Fruit fly (Drosophila melanogaster) whole organism, embryonic: ENCODE data around the gene nonC.
A peak's percentile ranks its signal among the peaks of the same experiment; 100 is the strongest.

Experiments
- ATbp ChIP-seq: fragments of 200-800 bp; sonication (Bioruptor generic); optimal IDR thresholded peaks from 2 replicates; lab custom pipeline; 2017; ENCODE audit warnings: missing biosample characterization, mild to moderate bottlenecking, missing genetic modification characterization, missing genetic modification reagents
- Atf-2 ChIP-seq: fragments of 200-800 bp; sonication (Bioruptor generic); optimal IDR thresholded peaks from 2 replicates; lab custom pipeline; 2016; ENCODE audit warnings: missing biosample characterization, missing genetic modification characterization
- CG10209 ChIP-seq: fragments of 200-800 bp; sonication (Bioruptor generic); optimal IDR thresholded peaks from 3 replicates; lab custom pipeline; 2017; ENCODE audit warnings: missing biosample characterization, mild to moderate bottlenecking, missing genetic modification characterization, missing genetic modification reagents
- CG10979 ChIP-seq: fragments of 200-800 bp; sonication (Bioruptor generic); optimal IDR thresholded peaks from 2 replicates; lab custom pipeline; 2018; ENCODE audit warnings: missing biosample characterization, mild to moderate bottlenecking, missing genetic modification characterization, moderate library complexity
- CG11085 ChIP-seq: fragments of 200-800 bp; sonication (Bioruptor generic); IDR thresholded peaks from 2 replicates; pipeline ENCODE4 v1.3.6; 2022; ENCODE audit warnings: missing biosample characterization, missing genetic modification characterization
- CG14050 ChIP-seq: fragments of 200-800 bp; sonication (Bioruptor generic); IDR thresholded peaks from 3 replicates; pipeline ENCODE4 v1.3.6; 2022; ENCODE audit warnings: missing biosample characterization, missing genetic modification characterization
- CG15601 ChIP-seq: fragments of 200-800 bp; sonication (Bioruptor generic); optimal IDR thresholded peaks from 3 replicates; lab custom pipeline; 2019; ENCODE audit warnings: missing biosample characterization, mild to moderate bottlenecking, missing genetic modification characterization, moderate library complexity
- CG1603 ChIP-seq: fragments of 200-800 bp; sonication (Bioruptor generic); optimal IDR thresholded peaks from 2 replicates; lab custom pipeline; 2019; ENCODE audit warnings: missing biosample characterization, mild to moderate bottlenecking, missing genetic modification characterization, moderate library complexity
- CG17802 ChIP-seq: fragments of 200-800 bp; sonication (Bioruptor generic); optimal IDR thresholded peaks from 2 replicates; lab custom pipeline; 2018; ENCODE audit warnings: missing biosample characterization, mild to moderate bottlenecking, missing genetic modification characterization, moderate library complexity
- CG2678 ChIP-seq: fragments of 200-800 bp; sonication (Bioruptor generic); optimal IDR thresholded peaks from 3 replicates; lab custom pipeline; 2019; ENCODE audit warnings: missing biosample characterization, mild to moderate bottlenecking, missing genetic modification characterization, moderate library complexity
- CG31365 ChIP-seq: fragments of 200-800 bp; sonication (Bioruptor generic); optimal IDR thresholded peaks from 2 replicates; lab custom pipeline; 2018; ENCODE audit warnings: missing biosample characterization, mild to moderate bottlenecking, missing genetic modification characterization
- CG33557 ChIP-seq: fragments of 200-800 bp; sonication (Bioruptor generic); optimal IDR thresholded peaks from 2 replicates; lab custom pipeline; 2019; ENCODE audit warnings: missing biosample characterization, mild to moderate bottlenecking, missing genetic modification characterization, moderate library complexity
- CG3995 ChIP-seq: fragments of 200-800 bp; sonication (Bioruptor generic); optimal IDR thresholded peaks from 3 replicates; lab custom pipeline; 2016; ENCODE audit warnings: missing biosample characterization, missing genetic modification characterization
- CG5245 ChIP-seq: fragments of 200-800 bp; sonication (Bioruptor generic); optimal IDR thresholded peaks from 3 replicates; lab custom pipeline; 2016; ENCODE audit warnings: missing biosample characterization, missing genetic modification characterization
- CG5953 ChIP-seq: fragments of 200-800 bp; sonication (Bioruptor generic); IDR thresholded peaks from 2 replicates; pipeline ENCODE4 v1.3.6; 2022; ENCODE audit warnings: missing biosample characterization, missing genetic modification characterization
- CG6272 ChIP-seq: fragments of 200-800 bp; sonication (Bioruptor generic); IDR thresholded peaks from 2 replicates; pipeline ENCODE4 v1.3.6; 2022; ENCODE audit warnings: missing biosample characterization, missing genetic modification characterization
- CG6689 ChIP-seq: fragments of 200-800 bp; sonication (Bioruptor generic); IDR thresholded peaks from 2 replicates; pipeline ENCODE4 v1.3.6; 2022; ENCODE audit warnings: missing biosample characterization, missing genetic modification characterization
- CG6854 ChIP-seq: fragments of 200-800 bp; sonication (Bioruptor generic); optimal IDR thresholded peaks from 3 replicates; lab custom pipeline; 2017; ENCODE audit warnings: missing biosample characterization, mild to moderate bottlenecking, missing genetic modification characterization
- CG8290 ChIP-seq, 3 experiments: fragments of 200-800 bp; sonication (Bioruptor generic); optimal IDR thresholded peaks; 2 replicates each; lab custom pipeline; 2016 to 2019; ENCODE audit warnings: missing biosample characterization in 3 of 3, missing genetic modification characterization in 3 of 3, mild to moderate bottlenecking in 2 of 3, moderate library complexity in 1 of 3
- Camta ChIP-seq: fragments of 200-800 bp; sonication (Bioruptor generic); optimal IDR thresholded peaks from 2 replicates; lab custom pipeline; 2016; ENCODE audit warnings: missing biosample characterization, missing genetic modification characterization
- D ChIP-seq, 2 experiments: fragments of 200-800 bp in 1 of 2; fragments of >200 bp in 1 of 2; sonication (Bioruptor generic) in 1 of 2; optimal IDR thresholded peaks; 2 replicates in 1 of 2; 3 replicates in 1 of 2; lab custom pipeline; 2017; ENCODE audit warnings: mild to moderate bottlenecking in 1 of 2, missing biosample characterization in 1 of 2, missing genetic modification characterization in 1 of 2, missing genetic modification reagents in 1 of 2
- D19B ChIP-seq: fragments of 200-800 bp; sonication (Bioruptor generic); optimal IDR thresholded peaks from 2 replicates; lab custom pipeline; 2017; ENCODE audit warnings: missing biosample characterization, mild to moderate bottlenecking, missing genetic modification characterization
- Dip2 ChIP-seq: fragments of 200-800 bp; sonication (Bioruptor generic); IDR thresholded peaks from 2 replicates; pipeline ENCODE4 v1.3.6; 2022; ENCODE audit warnings: missing biosample characterization, missing genetic modification characterization
- H2.0 ChIP-seq: fragments of 200-800 bp; sonication (Bioruptor generic); IDR thresholded peaks from 2 replicates; pipeline ENCODE4 v1.3.6; 2022; ENCODE audit warnings: missing biosample characterization, missing genetic modification characterization
- HLH3B ChIP-seq: fragments of 200-800 bp; sonication (Bioruptor generic); IDR thresholded peaks from 2 replicates; pipeline ENCODE4 v1.3.6; 2022; ENCODE audit warnings: missing biosample characterization, missing genetic modification characterization
- Hey ChIP-seq: fragments of 200-800 bp; sonication (Bioruptor generic); optimal IDR thresholded peaks from 3 replicates; lab custom pipeline; 2018; ENCODE audit warnings: missing biosample characterization, mild to moderate bottlenecking, missing genetic modification characterization
- Jarid2 ChIP-seq: fragments of 200-800 bp; sonication (Bioruptor generic); optimal IDR thresholded peaks from 3 replicates; lab custom pipeline; 2017; ENCODE audit warnings: mild to moderate bottlenecking, missing biosample characterization, missing genetic modification reagents, missing genetic modification characterization
- MESR4 ChIP-seq: fragments of 200-800 bp; sonication (Bioruptor generic); optimal IDR thresholded peaks from 2 replicates; lab custom pipeline; 2018; ENCODE audit warnings: missing biosample characterization, mild to moderate bottlenecking, missing genetic modification characterization, moderate library complexity
- Med ChIP-seq: fragments of 200-800 bp; sonication (Bioruptor generic); peaks from one replicate; lab custom pipeline; 2016; ENCODE audit warnings: missing biosample characterization, missing genetic modification characterization, mild to moderate bottlenecking, inconsistent platforms, moderate library complexity
- Nf-YB ChIP-seq: fragments of 200-800 bp; sonication (Bioruptor generic); optimal IDR thresholded peaks from 3 replicates; lab custom pipeline; 2019; ENCODE audit warnings: missing biosample characterization, mild to moderate bottlenecking, missing genetic modification characterization, moderate library complexity
- Sox102F ChIP-seq: fragments of 200-800 bp; sonication (Bioruptor generic); optimal IDR thresholded peaks from 2 replicates; lab custom pipeline; 2018; ENCODE audit warnings: missing biosample characterization, mild to moderate bottlenecking, missing genetic modification characterization, moderate library complexity
- abd-A ChIP-seq: fragments of 200-800 bp; sonication (Bioruptor generic); optimal IDR thresholded peaks from 3 replicates; lab custom pipeline; 2019; ENCODE audit warnings: missing biosample characterization, mild to moderate bottlenecking, missing genetic modification characterization, moderate library complexity
- az2 ChIP-seq: fragments of 200-800 bp; sonication (Bioruptor generic); optimal IDR thresholded peaks from 3 replicates; lab custom pipeline; 2016; ENCODE audit warnings: missing biosample characterization, missing genetic modification characterization
- cato ChIP-seq: fragments of 200-800 bp; sonication (Bioruptor generic); optimal IDR thresholded peaks from 2 replicates; lab custom pipeline; 2016; ENCODE audit warnings: missing biosample characterization, missing genetic modification characterization, borderline replicate concordance
- chm ChIP-seq: fragments of 200-800 bp; sonication (Bioruptor generic); IDR thresholded peaks from 2 replicates; pipeline ENCODE4 v1.3.6; 2022; ENCODE audit warnings: missing biosample characterization, missing genetic modification characterization
- corto ChIP-seq: fragments of 200-800 bp; sonication (Bioruptor generic); optimal IDR thresholded peaks from 2 replicates; lab custom pipeline; 2016; ENCODE audit warnings: missing biosample characterization, mild to moderate bottlenecking, missing genetic modification characterization, moderate library complexity
- dm ChIP-seq: fragments of 200-800 bp; sonication (Bioruptor generic); optimal IDR thresholded peaks from 3 replicates; lab custom pipeline; 2016; ENCODE audit warnings: missing biosample characterization, missing genetic modification characterization
- dmrt99B ChIP-seq: fragments of 200-800 bp; sonication (Bioruptor generic); optimal IDR thresholded peaks from 2 replicates; lab custom pipeline; 2018; ENCODE audit warnings: missing biosample characterization, mild to moderate bottlenecking, missing genetic modification characterization, moderate library complexity
- dysf ChIP-seq: fragments of 200-800 bp; sonication (Bioruptor generic); IDR thresholded peaks from 3 replicates; pipeline ENCODE4 v1.3.6; 2022; ENCODE audit warnings: missing biosample characterization, missing genetic modification characterization
- ewg ChIP-seq: fragments of 200-800 bp; sonication (Bioruptor generic); optimal IDR thresholded peaks from 3 replicates; lab custom pipeline; 2017; ENCODE audit warnings: mild to moderate bottlenecking, missing biosample characterization, missing genetic modification reagents, missing genetic modification characterization
- insv ChIP-seq, 2 experiments: fragments of 200-800 bp; sonication (Bioruptor generic); optimal IDR thresholded peaks; 3 replicates each; lab custom pipeline; 2016 to 2018; ENCODE audit warnings: missing biosample characterization in 2 of 2, missing genetic modification characterization in 2 of 2
- kah ChIP-seq: fragments of 200-800 bp; sonication (Bioruptor generic); optimal IDR thresholded peaks from 2 replicates; lab custom pipeline; 2018; ENCODE audit warnings: missing biosample characterization, mild to moderate bottlenecking, missing genetic modification characterization
- nmo ChIP-seq: fragments of 200-800 bp; sonication (Bioruptor generic); optimal IDR thresholded peaks from 2 replicates; lab custom pipeline; 2018; ENCODE audit warnings: missing biosample characterization, mild to moderate bottlenecking, missing genetic modification characterization, moderate library complexity
- pfk ChIP-seq: fragments of 200-800 bp; sonication (Bioruptor generic); optimal IDR thresholded peaks from 2 replicates; lab custom pipeline; 2018; ENCODE audit warnings: missing biosample characterization, mild to moderate bottlenecking, missing genetic modification characterization, moderate library complexity
- pzg ChIP-seq: fragments of 200-800 bp; sonication (Bioruptor generic); optimal IDR thresholded peaks from 3 replicates; lab custom pipeline; 2018; ENCODE audit warnings: missing biosample characterization, mild to moderate bottlenecking, missing genetic modification characterization, moderate library complexity
- tx ChIP-seq: fragments of 200-800 bp; sonication (Bioruptor generic); optimal IDR thresholded peaks from 2 replicates; lab custom pipeline; 2016; ENCODE audit warnings: missing biosample characterization, missing genetic modification characterization
- wdn ChIP-seq: fragments of 200-800 bp; sonication (Bioruptor generic); IDR thresholded peaks from 2 replicates; pipeline ENCODE4 v1.3.6; 2022; ENCODE audit warnings: missing biosample characterization, missing genetic modification characterization
- wor ChIP-seq: fragments of 200-800 bp; sonication (Bioruptor generic); IDR thresholded peaks from 2 replicates; pipeline ENCODE4 v1.3.6; 2022; ENCODE audit warnings: missing biosample characterization, missing genetic modification characterization
- zen2 ChIP-seq: fragments of 200-800 bp; sonication (Bioruptor generic); IDR thresholded peaks from 3 replicates; pipeline ENCODE4 v1.3.6; 2022; ENCODE audit warnings: missing biosample characterization, missing genetic modification characterization; ENCODE audit not compliant: partially characterized antibody

nonC gene

DNA sequence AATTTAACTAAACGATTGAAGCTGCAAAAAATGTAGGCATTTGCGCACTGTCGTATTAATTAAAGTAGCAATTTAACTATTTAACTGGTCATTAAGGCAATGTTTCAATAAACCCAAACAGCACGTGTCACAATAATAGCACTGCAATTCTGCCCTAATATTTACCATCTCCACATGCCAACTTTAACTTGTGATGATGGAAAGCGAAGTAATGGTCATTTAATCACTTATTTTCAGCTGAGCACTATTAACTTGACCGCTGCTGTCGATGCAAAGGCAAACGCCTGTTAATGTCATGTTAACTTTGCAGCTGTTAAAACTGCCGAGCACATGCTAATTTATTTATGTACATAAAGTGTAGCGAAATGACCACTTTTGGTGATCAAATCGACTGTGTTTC lies 30.1 kb upstream of the nonC start (continued):
- TF ChIP-seq CG17802 (tag; lab: Kevin White, UChicago) (peak; percentile 41), CG33557 (no peak), corto (GFP tag; lab: Kevin White, UChicago) (no peak), CG3995 (peak; percentile 57), CG5953 (GFP tag; lab: Robert Waterston, UW) (peak; percentile 90), Atf-2 (GFP tag; lab: Kevin White, UChicago) (peak; percentile 79), wdn (GFP tag; lab: Robert Waterston, UW) (peak; percentile 72), Jarid2 (peak; percentile 51), zen2 (GFP tag; lab: Robert Waterston, UW) (no peak), dm (GFP tag; lab: Kevin White, UChicago) (peak; percentile 79), kah (GFP tag; lab: Kevin White, UChicago) (peak; percentile 78), CG5245 (GFP tag; lab: Kevin White, UChicago) (peak; percentile 78), abd-A (tag; lab: Kevin White, UChicago) (no peak), CG6854 (GFP tag; lab: Kevin White, UChicago) (peak; percentile 67), Nf-YB (peak; percentile 58), H2.0 (GFP tag; lab: Robert Waterston, UW) (peak; percentile 88), CG15601 (tag; lab: Kevin White, UChicago) (peak; percentile 37), CG11085 (GFP tag; lab: Robert Waterston, UW) (peak; percentile 60), Camta (peak; percentile 74), CG8290 (GFP tag; optimal IDR thresholded peaks at IDR 0.05; lab: Kevin White, UChicago) (peak; percentile 9), CG8290 (tag; optimal IDR thresholded peaks at IDR 0.05; lab: Kevin White, UChicago) (peak in 1 of 2 experiments; percentile 98), cato (GFP tag; lab: Kevin White, UChicago) (no peak), Hey (tag; lab: Kevin White, UChicago) (peak; percentile 53), CG31365 (peak; percentile 62), chm (GFP tag; lab: Robert Waterston, UW) (peak; percentile 73; the same call in 1 of the 2 replicates), CG10209 (GFP tag; lab: Kevin White, UChicago) (peak; percentile 80), HLH3B (GFP tag; lab: Robert Waterston, UW) (peak; percentile 84), insv (GFP tag; optimal IDR thresholded peaks at IDR 0.05; lab: Kevin White, UChicago) (no peak), az2 (GFP tag; lab: Kevin White, UChicago) (peak; percentile 83), pzg (peak; percentile 3), CG10979 (tag; lab: Kevin White, UChicago) (peak; percentile 68), tx (GFP tag; lab: Kevin White, UChicago) (peak; percentile 57), wor (GFP tag; lab: Robert Waterston, UW) (peak; percentile 68), D19B (GFP tag; lab: Kevin White, UChicago) (peak; percentile 72)

DNA sequence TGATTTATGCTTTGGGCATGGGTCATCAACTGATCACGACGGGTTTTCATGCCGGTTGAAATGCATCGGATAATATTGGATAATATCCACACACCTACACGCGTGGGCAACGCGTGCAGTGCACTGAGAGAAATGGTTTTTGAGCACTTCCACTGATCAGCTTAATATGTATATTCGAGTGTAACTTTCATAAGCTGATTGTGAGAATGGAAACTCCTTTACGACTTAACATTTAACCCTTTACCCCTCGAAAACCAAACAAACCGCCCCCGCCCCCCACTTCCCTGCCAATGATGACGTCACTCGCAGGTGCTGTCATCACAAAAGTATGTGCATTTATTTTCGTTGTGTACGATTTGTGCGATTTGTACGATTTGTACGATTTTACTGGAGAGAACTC lies 29.5 kb upstream of the nonC start:
- TF ChIP-seq dmrt99B (tag; lab: Kevin White, UChicago) (peak; percentile 49), CG2678 (tag; lab: Kevin White, UChicago) (peak; percentile 6), Med (GFP tag; lab: Kevin White, UChicago) (peak; percentile 73), Dip2 (GFP tag; lab: Robert Waterston, UW) (no peak), dysf (GFP tag; lab: Robert Waterston, UW) (0 out of 3 replicates have a peak, but pooled peaks have one; percentile 18), D (optimal IDR thresholded peaks at IDR 0.05; lab: Kevin White, UChicago) (no peak), D (GFP tag; optimal IDR thresholded peaks at IDR 0.05; lab: Kevin White, UChicago) (peak; percentile 20), CG5953 (GFP tag; lab: Robert Waterston, UW) (peak; percentile 42; the same call in 1 of the 2 replicates), H2.0 (GFP tag; lab: Robert Waterston, UW) (peak; percentile 27; the same call in 1 of the 2 replicates), ATbp (GFP tag; lab: Kevin White, UChicago) (peak; percentile 32), Sox102F (GFP tag; lab: Kevin White, UChicago) (peak; percentile 43), CG1603 (tag; lab: Kevin White, UChicago) (peak; percentile 48), MESR4 (GFP tag; lab: Kevin White, UChicago) (no peak), ewg (peak; percentile 2), CG14050 (GFP tag; lab: Robert Waterston, UW) (peak; percentile 38; the same call in 2 of the 3 replicates), nmo (peak; percentile 2), pfk (GFP tag; lab: Kevin White, UChicago) (no peak), CG6689 (GFP tag; lab: Robert Waterston, UW) (peak; percentile 28), CG6272 (GFP tag; lab: Robert Waterston, UW) (no peak)
